Worm (Caenorhabditis elegans): ENCODE measurements around the gene Y42A5A.1.

Y42A5A.1 gene

ce11 chrV:11133516-11133915 is 45.8 kb downstream of the Y42A5A.1 start:
- TF ChIP-seq dsc-1 (tag; optimal IDR thresholded peaks at IDR 0.05) (peak; percentile 96), blmp-1 (tag; optimal IDR thresholded peaks at IDR 0.05) (no peak), fkh-4 (tag; optimal IDR thresholded peaks at IDR 0.05; ENCODE audit: borderline replicate concordance) (peak; percentile 78), xbp-1 (tag; optimal IDR thresholded peaks at IDR 0.05) (no peak)

ce11 chrV:11134296-11134695 is 46.5 kb downstream of the Y42A5A.1 start, which contains the start of gene glb-3:
glb-3 (plus strand) TSS chrV:11134596.
- TF ChIP-seq sox-4 (tag; optimal IDR thresholded peaks at IDR 0.05), result no peak
- no peak for TF ChIP-seq ztf-11 (tag; optimal IDR thresholded peaks at IDR 0.05)
- no peak for TF ChIP-seq unc-62 (GFP tag; optimal IDR thresholded peaks at IDR 0.05)
- TF ChIP-seq unc-30 (tag; optimal IDR thresholded peaks at IDR 0.05), result no peak
- no peak for TF ChIP-seq hlh-4 (tag; optimal IDR thresholded peaks at IDR 0.05)
- TF ChIP-seq nhr-19 (GFP tag; conservative IDR thresholded peaks at IDR 0.05), result no peak
- no peak for TF ChIP-seq nhr-90 (tag; optimal IDR thresholded peaks at IDR 0.05; ENCODE audit: poor library complexity)
- no peak for TF ChIP-seq alr-1 (tag; optimal IDR thresholded peaks at IDR 0.05; ENCODE audit: borderline replicate concordance)
- TF ChIP-seq F16B12.6 (tag; optimal IDR thresholded peaks at IDR 0.05), result no peak
- TF ChIP-seq C16A3.4 (tag; optimal IDR thresholded peaks at IDR 0.05), result no peak
- no peak for TF ChIP-seq nhr-237 (tag; optimal IDR thresholded peaks at IDR 0.05)
- no peak for TF ChIP-seq efl-1 (optimal IDR thresholded peaks at IDR 0.05)
- TF ChIP-seq efl-1 (GFP tag; optimal IDR thresholded peaks at IDR 0.05 in 1 of 2), result no peak
- TF ChIP-seq snpc-4 (tag; optimal IDR thresholded peaks at IDR 0.05), result no peak
- no peak for TF ChIP-seq efl-3 (GFP tag; optimal IDR thresholded peaks at IDR 0.05)
- TF ChIP-seq ceh-90 (tag; optimal IDR thresholded peaks at IDR 0.05), result no peak
- TF ChIP-seq nhr-20 (tag; optimal IDR thresholded peaks at IDR 0.05), result no peak
- no peak for TF ChIP-seq ets-5 (GFP tag; IDR thresholded peaks at IDR 0.05)
- TF ChIP-seq fkh-8 (tag; optimal IDR thresholded peaks at IDR 0.05), result no peak
- TF ChIP-seq ztf-4 (tag; optimal IDR thresholded peaks at IDR 0.05), result no peak

- TF ChIP-seq lsy-2 (tag; optimal IDR thresholded peaks at IDR 0.05) (peak in 1 of 2 experiments; percentile 47), unc-130 (tag; optimal IDR thresholded peaks at IDR 0.05) (no peak), nhr-90 (tag; optimal IDR thresholded peaks at IDR 0.05; ENCODE audit: poor library complexity) (no peak), nhr-12 (tag; optimal IDR thresholded peaks at IDR 0.05) (no peak), unc-98 (GFP tag; IDR thresholded peaks at IDR 0.05) (no peak), isw-1 (GFP tag; IDR thresholded peaks at IDR 0.05) (no peak), nhr-77 (tag; optimal IDR thresholded peaks at IDR 0.05) (no peak), lin-14 (GFP tag; optimal IDR thresholded peaks at IDR 0.05) (peak; percentile 84), aly-2 (tag; optimal IDR thresholded peaks at IDR 0.05) (no peak), grh-1 (GFP tag; IDR thresholded peaks at IDR 0.05) (no peak), snpc-4 (tag; optimal IDR thresholded peaks at IDR 0.05) (no peak), dsc-1 (tag; optimal IDR thresholded peaks at IDR 0.05) (peak; percentile 50), jun-1 (tag; optimal IDR thresholded peaks at IDR 0.05) (no peak), blmp-1 (tag; optimal IDR thresholded peaks at IDR 0.05) (peak; percentile 22), ets-5 (GFP tag; IDR thresholded peaks at IDR 0.05) (no peak), lin-39 (tag; optimal IDR thresholded peaks at IDR 0.05) (no peak), nhr-84 (tag; optimal IDR thresholded peaks at IDR 0.05) (no peak), ceh-90 (tag; optimal IDR thresholded peaks at IDR 0.05) (no peak), ces-1 (GFP tag; optimal IDR thresholded peaks at IDR 0.05) (no peak), ceh-88 (GFP tag; IDR thresholded peaks at IDR 0.05) (no peak), mep-1 (tag; optimal IDR thresholded peaks at IDR 0.05) (peak; percentile 25), snu-23 (GFP tag; optimal IDR thresholded peaks at IDR 0.05) (peak; percentile 13), pag-3 (tag; optimal IDR thresholded peaks at IDR 0.05; ENCODE audit: borderline replicate concordance, insufficient read depth) (no peak), nhr-19 (GFP tag; conservative IDR thresholded peaks at IDR 0.05) (no peak), egl-27 (tag; optimal IDR thresholded peaks at IDR 0.05) (no peak), C04F5.9 (tag; optimal IDR thresholded peaks at IDR 0.05) (no peak), efl-3 (GFP tag; optimal IDR thresholded peaks at IDR 0.05) (no peak), nhr-20 (tag; optimal IDR thresholded peaks at IDR 0.05) (peak; percentile 44), hpl-2 (GFP tag; optimal IDR thresholded peaks at IDR 0.05) (no peak), fkh-10 (GFP tag; optimal IDR thresholded peaks at IDR 0.05) (no peak), hlh-4 (tag; optimal IDR thresholded peaks at IDR 0.05) (no peak), rnt-1 (tag; optimal IDR thresholded peaks at IDR 0.05) (peak; percentile 41), ztf-11 (tag; optimal IDR thresholded peaks at IDR 0.05) (no peak), tbx-2 (tag; optimal IDR thresholded peaks at IDR 0.05) (peak; percentile 32), fkh-8 (tag; optimal IDR thresholded peaks at IDR 0.05) (peak; percentile 6), mab-9 (GFP tag; IDR thresholded peaks at IDR 0.05) (no peak), fos-1 (tag; optimal IDR thresholded peaks at IDR 0.05) (no peak), lin-13 (GFP tag; optimal IDR thresholded peaks at IDR 0.05) (no peak)
These were observed 52.6 kb downstream of the Y42A5A.1 start for ce11 chrV:11140326-11140725.
